Worm (Caenorhabditis elegans) whole organism, late embryonic: Measurements from ENCODE around the gene R53.5.

Source experiments
- ama-1 ChIP-seq: fragments of 150-350 bp; optimal IDR thresholded peaks from 2 replicates; lab custom pipeline; 2014
- ceh-9 ChIP-seq: sonication (generic microtip); optimal IDR thresholded peaks from 2 replicates; lab custom pipeline; 2016; ENCODE audit warnings: mild to moderate bottlenecking, missing genetic modification characterization, inconsistent platforms, missing compliant biosample characterization
- fkh-10 ChIP-seq: fragments of 150-350 bp; optimal IDR thresholded peaks from 2 replicates; lab custom pipeline; 2014; ENCODE audit warnings: missing biosample characterization, missing genetic modification reagents, missing genetic modification characterization
- nhr-11 ChIP-seq: fragments of 150-350 bp; optimal IDR thresholded peaks from 2 replicates; lab custom pipeline; 2014; ENCODE audit warnings: missing biosample characterization, missing genetic modification characterization
- pqm-1 ChIP-seq: sonication (generic microtip); optimal IDR thresholded peaks from 2 replicates; lab custom pipeline; 2016; ENCODE audit warnings: missing genetic modification characterization, missing compliant biosample characterization
- rnt-1 ChIP-seq: sonication (generic microtip); optimal IDR thresholded peaks from 2 replicates; lab custom pipeline; 2016; ENCODE audit warnings: missing genetic modification characterization, missing compliant biosample characterization
- sox-4 ChIP-seq: sonication (generic microtip); optimal IDR thresholded peaks from 2 replicates; lab custom pipeline; 2017; ENCODE audit warnings: mild to moderate bottlenecking, missing genetic modification characterization, inconsistent platforms, missing compliant biosample characterization
- tbx-2 ChIP-seq: sonication (generic microtip); optimal IDR thresholded peaks from 2 replicates; lab custom pipeline; 2016; ENCODE audit warnings: missing genetic modification characterization, missing compliant biosample characterization
- unc-42 ChIP-seq: sonication (generic microtip); optimal IDR thresholded peaks from 2 replicates; lab custom pipeline; 2016; ENCODE audit warnings: missing genotype, missing genetic modification characterization, missing compliant biosample characterization
- unc-86 ChIP-seq: sonication (generic microtip); optimal IDR thresholded peaks from 2 replicates; lab custom pipeline; 2016; ENCODE audit warnings: missing genetic modification characterization, missing compliant biosample characterization

- TF ChIP-seq fkh-10, result no peak
- no peak for TF ChIP-seq nhr-11 (tag; lab: Kevin White, UChicago)
- TF ChIP-seq unc-42 (tag; lab: Kevin White, UChicago), result no peak
- TF ChIP-seq ceh-9, result no peak
- TF ChIP-seq rnt-1, result no peak
- no peak for TF ChIP-seq tbx-2 (tag; lab: Kevin White, UChicago)
- no peak for TF ChIP-seq unc-86
- TF ChIP-seq ama-1, result no peak
- TF ChIP-seq sox-4, result no peak
- TF ChIP-seq pqm-1 (tag; lab: Kevin White, UChicago), result no peak
Measured at ce11 chrII:10016013-10016412, 45.7 kb upstream of the R53.5 start, which contains the start of gene lec-2.
